Worm (Caenorhabditis elegans): ENCODE results near the gene F02C12.2.

The F02C12.2 gene

ce11 chrX:13358573-13358972 lies 40.5 kb downstream of the F02C12.2 start (continued):
- TF ChIP-seq atf-7 (tag; optimal IDR thresholded peaks at IDR 0.05) (peak; percentile 85), snpc-4 (GFP tag; optimal IDR thresholded peaks at IDR 0.05) (no peak), snpc-4 (tag; optimal IDR thresholded peaks at IDR 0.05) (peak in 3 of 4 experiments; percentile 7 to 55 (median 51)), ZK185.1 (tag; optimal IDR thresholded peaks at IDR 0.05; ENCODE audit: poor library complexity, severe bottlenecking) (no peak), sdz-38 (tag; optimal IDR thresholded peaks at IDR 0.05) (no peak), lin-35 (GFP tag; optimal IDR thresholded peaks at IDR 0.05) (peak in 1 of 3 experiments; percentile 18), cebp-2 (GFP tag; IDR thresholded peaks at IDR 0.05) (0 out of 2 replicates have a peak, but pooled peaks have one; percentile 11), K12H6.12 (tag; optimal IDR thresholded peaks at IDR 0.05) (peak; percentile 29), repo-1 (tag; optimal IDR thresholded peaks at IDR 0.05) (peak; percentile 60)

ce11 chrX:13357673-13358072 lies 41.4 kb downstream of the F02C12.2 start:
- TF ChIP-seq F49E8.2 (tag; optimal IDR thresholded peaks at IDR 0.05; ENCODE audit: insufficient read depth): no peak
- TF ChIP-seq snpc-1.3 (tag; optimal IDR thresholded peaks at IDR 0.05; ENCODE audit: insufficient read depth): no peak
- TF ChIP-seq nhr-179 (tag; optimal IDR thresholded peaks at IDR 0.05): no peak
- no peak for TF ChIP-seq efl-1 (GFP tag; optimal IDR thresholded peaks at IDR 0.05)
- TF ChIP-seq nfya-2 (GFP tag; IDR thresholded peaks at IDR 0.05): no peak
- no peak for TF ChIP-seq cebp-1 (GFP tag; IDR thresholded peaks at IDR 0.05)
- TF ChIP-seq cebp-1 (tag; optimal IDR thresholded peaks at IDR 0.05): no peak
- no peak for TF ChIP-seq T26A5.8 (tag; optimal IDR thresholded peaks at IDR 0.05)
- no peak for TF ChIP-seq ztf-22 (GFP tag; optimal IDR thresholded peaks at IDR 0.05)

- TF ChIP-seq die-1 (tag; optimal IDR thresholded peaks at IDR 0.05) (peak; percentile 75), xnd-1 (tag; optimal IDR thresholded peaks at IDR 0.05) (no peak), egl-44 (GFP tag; IDR thresholded peaks at IDR 0.05) (0 out of 2 replicates have a peak, but pooled peaks have one; percentile 44), cebp-1 (GFP tag; IDR thresholded peaks at IDR 0.05) (no peak), cebp-1 (tag; optimal IDR thresholded peaks at IDR 0.05) (peak; percentile 61), Y56A3A.18 (GFP tag; IDR thresholded peaks at IDR 0.05) (0 out of 2 replicates have a peak, but pooled peaks have one; percentile 28), C06A6.2 (GFP tag; conservative IDR thresholded peaks at IDR 0.05) (peak; percentile 53; the same call in 1 of the 2 replicates), nhr-179 (tag; optimal IDR thresholded peaks at IDR 0.05) (no peak), dox-1 (GFP tag; IDR thresholded peaks at IDR 0.05) (peak; percentile 47), snpc-3.4 (tag; optimal IDR thresholded peaks at IDR 0.05) (no peak), B0336.3 (GFP tag; IDR thresholded peaks at IDR 0.05) (peak; percentile 30; the same call in 1 of the 2 replicates), K11D2.4 (GFP tag; IDR thresholded peaks at IDR 0.05) (peak; percentile 68), ztf-26 (tag; optimal IDR thresholded peaks at IDR 0.05) (peak; percentile 90), lin-40 (tag; optimal IDR thresholded peaks at IDR 0.05) (peak; percentile 83), sptf-2 (GFP tag; optimal IDR thresholded peaks at IDR 0.05) (no peak), ztf-28 (GFP tag; IDR thresholded peaks at IDR 0.05) (no peak), F22D6.2 (tag; optimal IDR thresholded peaks at IDR 0.05) (peak; percentile 70), ZK185.1 (tag; optimal IDR thresholded peaks at IDR 0.05; ENCODE audit: poor library complexity, severe bottlenecking) (peak; percentile 48), chd-7 (tag; optimal IDR thresholded peaks at IDR 0.05) (peak; percentile 66), nhr-80 (tag; optimal IDR thresholded peaks at IDR 0.05) (peak; percentile 89), dpff-1 (tag; optimal IDR thresholded peaks at IDR 0.05) (no peak), snpc-4 (GFP tag; optimal IDR thresholded peaks at IDR 0.05) (no peak), snpc-4 (tag; optimal IDR thresholded peaks at IDR 0.05) (peak in 1 of 4 experiments; percentile 28), tbp1 (GFP tag; optimal IDR thresholded peaks at IDR 0.05) (peak; percentile 54), repo-1 (tag; optimal IDR thresholded peaks at IDR 0.05) (peak; percentile 28), gei-17 (GFP tag; optimal IDR thresholded peaks at IDR 0.05) (peak; percentile 9), atf-7 (tag; optimal IDR thresholded peaks at IDR 0.05) (peak; percentile 71), let-607 (tag; optimal IDR thresholded peaks at IDR 0.05) (peak in 1 of 2 experiments; percentile 46), somi-1 (GFP tag; optimal IDR thresholded peaks at IDR 0.05) (peak; percentile 90), nhr-90 (tag; optimal IDR thresholded peaks at IDR 0.05) (peak; percentile 38), ztf-22 (GFP tag; optimal IDR thresholded peaks at IDR 0.05) (peak; percentile 53), F55B11.4 (tag; optimal IDR thresholded peaks at IDR 0.05; ENCODE audit: borderline replicate concordance, insufficient read depth) (no peak)
These were observed 42.7 kb downstream of the F02C12.2 start for ce11 chrX:13356469-13356868.
